Worm (Caenorhabditis elegans) whole organism, L3 larva: ENCODE data around the gene W06G6.17.

Experiments used
- R02D3.7 ChIP-seq: fragments of 150-350 bp; optimal IDR thresholded peaks from 2 replicates; lab custom pipeline; 2014; ENCODE audit warnings: missing biosample characterization, missing genetic modification characterization
- ZK546.5 ChIP-seq: sonication (generic microtip); optimal IDR thresholded peaks from 2 replicates; lab custom pipeline; 2017; ENCODE audit warnings: missing biosample characterization, missing genetic modification characterization
- aly-2 ChIP-seq: fragments of 150-350 bp; optimal IDR thresholded peaks from 2 replicates; lab custom pipeline; 2014; ENCODE audit warnings: missing biosample characterization, missing genetic modification characterization
- ama-1 ChIP-seq: fragments of 150-350 bp; optimal IDR thresholded peaks from 2 replicates; lab custom pipeline; 2018
- ceh-16 ChIP-seq: sonication (generic microtip); optimal IDR thresholded peaks from 2 replicates; lab custom pipeline; 2017; ENCODE audit warnings: missing biosample characterization, missing genetic modification characterization
- ceh-9 ChIP-seq: sonication (generic microtip); optimal IDR thresholded peaks from 2 replicates; lab custom pipeline; 2018; ENCODE audit warnings: missing biosample characterization, missing genetic modification characterization
- daf-12 ChIP-seq: fragments of 150-350 bp; optimal IDR thresholded peaks from 2 replicates; lab custom pipeline; 2014; ENCODE audit warnings: missing biosample characterization, missing genetic modification reagents, missing genetic modification characterization
- egl-5 ChIP-seq: fragments of 150-350 bp; optimal IDR thresholded peaks from 2 replicates; lab custom pipeline; 2017; ENCODE audit warnings: missing biosample characterization, missing genetic modification reagents, missing genetic modification characterization, inconsistent platforms
- elt-1 ChIP-seq: fragments of 150-350 bp; optimal IDR thresholded peaks from 2 replicates; lab custom pipeline; 2014; ENCODE audit warnings: missing biosample characterization, missing genetic modification characterization
- elt-2 ChIP-seq: sonication (generic microtip); optimal IDR thresholded peaks from 2 replicates; lab custom pipeline; 2016; ENCODE audit warnings: missing genetic modification reagents, mild to moderate bottlenecking, missing genetic modification characterization, missing compliant biosample characterization
- fkh-2 ChIP-seq: fragments of 150-350 bp; optimal IDR thresholded peaks from 2 replicates; lab custom pipeline; 2014; ENCODE audit warnings: missing biosample characterization, missing genetic modification reagents, missing genetic modification characterization
- fos-1 ChIP-seq: fragments of 150-350 bp; optimal IDR thresholded peaks from 2 replicates; lab custom pipeline; 2014; ENCODE audit warnings: missing biosample characterization, missing genetic modification characterization
- hmg-11 ChIP-seq: sonication (generic microtip); optimal IDR thresholded peaks from 2 replicates; lab custom pipeline; 2016; ENCODE audit warnings: missing genetic modification characterization, missing compliant biosample characterization
- jun-1 ChIP-seq: fragments of 150-350 bp; optimal IDR thresholded peaks from 2 replicates; lab custom pipeline; 2014; ENCODE audit warnings: missing biosample characterization, missing genetic modification reagents, missing genetic modification characterization
- lin-15B ChIP-seq: fragments of 150-350 bp; optimal IDR thresholded peaks from 2 replicates; lab custom pipeline; 2014; ENCODE audit warnings: missing biosample characterization, missing genetic modification characterization
- lin-39 ChIP-seq: fragments of 150-350 bp; optimal IDR thresholded peaks from 2 replicates; lab custom pipeline; 2018; ENCODE audit warnings: missing biosample characterization, missing genetic modification reagents, missing genetic modification characterization
- lsy-12 ChIP-seq: sonication (generic microtip); optimal IDR thresholded peaks from 2 replicates; lab custom pipeline; 2016; ENCODE audit warnings: mild to moderate bottlenecking, missing genetic modification characterization, missing compliant biosample characterization
- mdl-1 ChIP-seq: fragments of 150-350 bp; optimal IDR thresholded peaks from 2 replicates; lab custom pipeline; 2014; ENCODE audit warnings: missing biosample characterization, missing genetic modification characterization
- nhr-11 ChIP-seq: fragments of 150-350 bp; optimal IDR thresholded peaks from 2 replicates; lab custom pipeline; 2014; ENCODE audit warnings: missing biosample characterization, missing genetic modification characterization
- nhr-12 ChIP-seq: fragments of 150-350 bp; optimal IDR thresholded peaks from 2 replicates; lab custom pipeline; 2014; ENCODE audit warnings: missing biosample characterization, missing genetic modification characterization
- nhr-23 ChIP-seq: fragments of 150-350 bp; optimal IDR thresholded peaks from 2 replicates; lab custom pipeline; 2014; ENCODE audit warnings: missing biosample characterization, missing genetic modification reagents, missing genetic modification characterization
- nhr-237 ChIP-seq: fragments of 150-350 bp; optimal IDR thresholded peaks from 2 replicates; lab custom pipeline; 2014; ENCODE audit warnings: missing biosample characterization, missing genetic modification characterization
- nhr-25 ChIP-seq: sonication (generic microtip); optimal IDR thresholded peaks from 2 replicates; lab custom pipeline; 2017; ENCODE audit warnings: missing biosample characterization, missing genetic modification characterization
- nhr-43 ChIP-seq: sonication (generic microtip); optimal IDR thresholded peaks from 2 replicates; lab custom pipeline; 2016; ENCODE audit warnings: mild to moderate bottlenecking, missing genetic modification characterization, missing compliant biosample characterization; ENCODE audit not compliant: poor library complexity, severe bottlenecking
- nhr-67 ChIP-seq: fragments of 150-350 bp; optimal IDR thresholded peaks from 2 replicates; lab custom pipeline; 2014; ENCODE audit warnings: missing biosample characterization, missing genetic modification characterization
- nhr-77 ChIP-seq: fragments of 150-350 bp; optimal IDR thresholded peaks from 2 replicates; lab custom pipeline; 2014; ENCODE audit warnings: missing biosample characterization, missing genetic modification characterization
- pha-4 ChIP-seq: fragments of 150-350 bp; optimal IDR thresholded peaks from 2 replicates; lab custom pipeline; 2014; ENCODE audit warnings: missing biosample characterization, missing genetic modification reagents, missing genetic modification characterization
- pqm-1 ChIP-seq: fragments of 150-350 bp; optimal IDR thresholded peaks from 2 replicates; lab custom pipeline; 2017; ENCODE audit warnings: missing biosample characterization, missing genetic modification characterization, inconsistent platforms
- sea-2 ChIP-seq: fragments of 150-350 bp; sonication (generic microtip); optimal IDR thresholded peaks from 4 replicates; lab custom pipeline; 2014; ENCODE audit warnings: missing biosample characterization, missing genetic modification reagents, missing genetic modification characterization
- skn-1 ChIP-seq: fragments of 150-350 bp; optimal IDR thresholded peaks from 2 replicates; lab custom pipeline; 2014; ENCODE audit warnings: missing biosample characterization, missing genetic modification characterization
- snpc-4 ChIP-seq: fragments of 150-350 bp; optimal IDR thresholded peaks from 2 replicates; lab custom pipeline; 2014; ENCODE audit warnings: missing biosample characterization, missing genetic modification characterization
- unc-62 ChIP-seq: fragments of 150-350 bp; sonication (generic microtip); optimal IDR thresholded peaks from 4 replicates; lab custom pipeline; 2014; ENCODE audit warnings: missing biosample characterization, missing genetic modification reagents, missing genetic modification characterization
- zag-1 ChIP-seq: fragments of 150-350 bp; optimal IDR thresholded peaks from 2 replicates; lab custom pipeline; 2014; ENCODE audit warnings: missing biosample characterization, missing genetic modification characterization
- ztf-11 ChIP-seq: fragments of 150-350 bp; optimal IDR thresholded peaks from 2 replicates; lab custom pipeline; 2014; ENCODE audit warnings: missing biosample characterization, missing genetic modification characterization
- ztf-4 ChIP-seq: fragments of 150-350 bp; optimal IDR thresholded peaks from 2 replicates; lab custom pipeline; 2014; ENCODE audit warnings: missing biosample characterization, missing genetic modification characterization

W06G6.17 gene

ce11 chrV:16617462-16617861 lies 27.6 kb downstream of the W06G6.17 start, which contains the start of gene Y70C5A.4:
Gene Y70C5A.4 (plus strand): TSS chrV:16617762.
- TF ChIP-seq ama-1 (lab: Kevin White, UChicago) (no peak), ztf-11 (tag; lab: Kevin White, UChicago) (no peak)
- TF ChIP-seq, all 47 proteins: peak for 0

ce11 chrV:16610791-16611385 lies 34.2 kb downstream of the W06G6.17 start, which contains the start of gene srw-54:
Gene srw-54 (plus strand): TSS chrV:16611335.
- peak; percentile 66 for TF ChIP-seq pha-4
- TF ChIP-seq elt-2 (tag; lab: Kevin White, UChicago) = peak; percentile 76
- no peak for TF ChIP-seq fos-1 (tag; lab: Kevin White, UChicago)
- peak; percentile 33 for TF ChIP-seq pqm-1 (tag; lab: Kevin White, UChicago)
- TF ChIP-seq mdl-1 = no peak
- no peak for TF ChIP-seq fkh-2

- TF ChIP-seq pqm-1 (tag; lab: Kevin White, UChicago) (peak; percentile 78), fkh-2 (no peak), ceh-16 (tag; lab: Kevin White, UChicago) (no peak), nhr-237 (no peak), nhr-12 (tag; lab: Kevin White, UChicago) (no peak), lin-39 (tag; lab: Kevin White, UChicago) (no peak), aly-2 (tag; lab: Kevin White, UChicago) (no peak), nhr-25 (tag; lab: Kevin White, UChicago) (no peak), jun-1 (tag; lab: Kevin White, UChicago) (peak; percentile 48), ZK546.5 (tag; lab: Kevin White, UChicago) (no peak), pha-4 (peak; percentile 48), lin-15B (no peak), ceh-9 (tag; lab: Kevin White, UChicago) (no peak), ztf-11 (tag; lab: Kevin White, UChicago) (no peak), elt-2 (tag; lab: Kevin White, UChicago) (peak; percentile 87), snpc-4 (tag; lab: Kevin White, UChicago) (no peak), mdl-1 (no peak), unc-62 (GFP tag; lab: Kevin White, UChicago) (no peak), nhr-67 (no peak), ztf-4 (no peak), nhr-23 (tag; lab: Kevin White, UChicago) (no peak), R02D3.7 (no peak), zag-1 (tag; lab: Kevin White, UChicago) (no peak), lsy-12 (tag; lab: Kevin White, UChicago) (no peak), nhr-11 (no peak), elt-1 (tag; lab: Kevin White, UChicago) (no peak), daf-12 (no peak)
Observed at ce11 chrV:16610094-16610493, 35.0 kb downstream of the W06G6.17 start.

DNA sequence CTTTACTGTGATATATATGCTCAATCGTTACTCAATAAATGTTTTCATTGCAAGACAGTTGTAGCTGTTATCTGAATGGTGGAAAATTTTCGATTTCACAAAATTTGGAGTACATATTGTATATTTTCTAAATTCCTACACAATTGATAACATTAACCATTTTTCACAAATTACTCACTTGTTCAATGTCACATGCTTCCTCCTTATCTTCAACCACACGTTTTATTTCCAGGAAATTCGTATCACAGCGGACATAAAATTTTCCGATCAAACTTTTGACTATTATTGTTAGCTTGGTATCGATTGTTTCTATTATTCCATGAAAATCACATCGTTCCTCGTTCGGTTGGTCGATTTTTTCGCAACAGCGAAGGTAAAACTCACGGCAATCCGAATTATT lies 36.6 kb downstream of the W06G6.17 start:
- TF ChIP-seq jun-1 (tag; lab: Kevin White, UChicago) = peak; percentile 63
- peak; percentile 59 for TF ChIP-seq elt-2 (tag; lab: Kevin White, UChicago)
- peak; percentile 56 for TF ChIP-seq pha-4
- TF ChIP-seq pqm-1 (tag; lab: Kevin White, UChicago) = peak; percentile 81
- no peak for TF ChIP-seq unc-62 (GFP tag; lab: Kevin White, UChicago)

- TF ChIP-seq fos-1 (tag; lab: Kevin White, UChicago) (no peak), pqm-1 (tag; lab: Kevin White, UChicago) (no peak), mdl-1 (no peak), skn-1 (tag; lab: Kevin White, UChicago) (no peak), lsy-12 (tag; lab: Kevin White, UChicago) (no peak), nhr-11 (no peak), daf-12 (no peak), lin-39 (tag; lab: Kevin White, UChicago) (no peak), hmg-11 (tag; lab: Kevin White, UChicago) (no peak), pha-4 (no peak), nhr-43 (tag; lab: Kevin White, UChicago) (no peak), fkh-2 (no peak), sea-2 (GFP tag; lab: Kevin White, UChicago) (no peak), nhr-77 (tag; lab: Kevin White, UChicago) (no peak), ztf-11 (tag; lab: Kevin White, UChicago) (no peak), ama-1 (lab: Kevin White, UChicago) (no peak), egl-5 (tag; lab: Kevin White, UChicago) (no peak)
Observed at ce11 chrV:16606313-16606712, 38.7 kb downstream of the W06G6.17 start, which contains the start of gene Y32B12C.1. Gene Y32B12C.1 (plus strand): TSS chrV:16606613.
